Worm (Caenorhabditis elegans) whole organism, early embryonic: ENCODE data around the gene F14D7.12.

Experiments used
- B0310.2 ChIP-seq: sonication (generic microtip); optimal IDR thresholded peaks from 2 replicates; lab custom pipeline; 2016; ENCODE audit warnings: mild to moderate bottlenecking, missing genetic modification characterization, missing compliant biosample characterization
- F13C5.2 ChIP-seq: sonication (generic microtip); optimal IDR thresholded peaks from 2 replicates; lab custom pipeline; 2017; ENCODE audit warnings: mild to moderate bottlenecking, missing genetic modification characterization, inconsistent platforms, missing compliant biosample characterization
- aly-1 ChIP-seq: sonication (generic microtip); optimal IDR thresholded peaks from 2 replicates; lab custom pipeline; 2016; ENCODE audit warnings: missing genetic modification characterization, missing compliant biosample characterization
- ama-1 ChIP-seq: fragments of 150-350 bp; optimal IDR thresholded peaks from 2 replicates; lab custom pipeline; 2014
- ceh-13 ChIP-seq: fragments of 200-800 bp; sonication (Bioruptor generic); optimal IDR thresholded peaks from 2 replicates; lab custom pipeline; 2018; ENCODE audit warnings: mild to moderate bottlenecking, missing genetic modification characterization, missing compliant biosample characterization
- ceh-36 ChIP-seq: sonication (generic microtip); optimal IDR thresholded peaks from 2 replicates; lab custom pipeline; 2016; ENCODE audit warnings: missing genetic modification characterization, inconsistent platforms, missing compliant biosample characterization
- ets-7 ChIP-seq: sonication (generic microtip); optimal IDR thresholded peaks from 2 replicates; lab custom pipeline; 2016; ENCODE audit warnings: missing genotype, missing genetic modification characterization, missing compliant biosample characterization
- flt-1 ChIP-seq: fragments of 200-800 bp; sonication (Bioruptor generic); IDR thresholded peaks from 2 replicates; pipeline ENCODE4 v1.3.6; 2022; ENCODE audit warnings: missing genetic modification characterization, missing compliant biosample characterization
- hmbx-1 ChIP-seq: sonication (generic microtip); optimal IDR thresholded peaks from 2 replicates; lab custom pipeline; 2016; ENCODE audit warnings: mild to moderate bottlenecking, missing genetic modification characterization, missing compliant biosample characterization
- hmg-4 ChIP-seq: fragments of 200-800 bp; sonication (Bioruptor generic); optimal IDR thresholded peaks from 2 replicates; lab custom pipeline; 2018; ENCODE audit warnings: mild to moderate bottlenecking, missing genetic modification characterization, missing compliant biosample characterization
- hnd-1 ChIP-seq: sonication (generic microtip); optimal IDR thresholded peaks from 2 replicates; lab custom pipeline; 2016; ENCODE audit warnings: missing genetic modification characterization, missing compliant biosample characterization
- pes-1 ChIP-seq: fragments of 200-800 bp; sonication (Bioruptor generic); IDR thresholded peaks from 2 replicates; pipeline ENCODE4 v1.3.6; 2022; ENCODE audit warnings: missing genetic modification reagents, missing genetic modification characterization, missing compliant biosample characterization
- scrt-1 ChIP-seq: fragments of 200-800 bp; sonication (Bioruptor generic); IDR thresholded peaks from 2 replicates; pipeline ENCODE4 v1.3.6; 2022; ENCODE audit warnings: missing genetic modification characterization, missing compliant biosample characterization
- sea-1 ChIP-seq: fragments of 200-800 bp; sonication (Bioruptor generic); conservative IDR thresholded peaks from 2 replicates; pipeline ENCODE4 v1.3.6; 2022; ENCODE audit warnings: missing genetic modification characterization, missing compliant biosample characterization
- tbx-11 ChIP-seq: fragments of 200-800 bp; sonication (Bioruptor generic); IDR thresholded peaks from 2 replicates; pipeline ENCODE4 v1.3.6; 2022; ENCODE audit warnings: missing genetic modification characterization, missing compliant biosample characterization
- tbx-37 ChIP-seq: fragments of 200-800 bp; sonication (Bioruptor generic); conservative IDR thresholded peaks from 2 replicates; pipeline ENCODE4 v1.3.6; 2022; ENCODE audit warnings: missing genetic modification reagents, missing genetic modification characterization, missing compliant biosample characterization
- tra-4 ChIP-seq: sonication (generic microtip); optimal IDR thresholded peaks from 2 replicates; lab custom pipeline; 2017; ENCODE audit warnings: missing genetic modification characterization, missing compliant biosample characterization

Gene F14D7.12

DNA sequence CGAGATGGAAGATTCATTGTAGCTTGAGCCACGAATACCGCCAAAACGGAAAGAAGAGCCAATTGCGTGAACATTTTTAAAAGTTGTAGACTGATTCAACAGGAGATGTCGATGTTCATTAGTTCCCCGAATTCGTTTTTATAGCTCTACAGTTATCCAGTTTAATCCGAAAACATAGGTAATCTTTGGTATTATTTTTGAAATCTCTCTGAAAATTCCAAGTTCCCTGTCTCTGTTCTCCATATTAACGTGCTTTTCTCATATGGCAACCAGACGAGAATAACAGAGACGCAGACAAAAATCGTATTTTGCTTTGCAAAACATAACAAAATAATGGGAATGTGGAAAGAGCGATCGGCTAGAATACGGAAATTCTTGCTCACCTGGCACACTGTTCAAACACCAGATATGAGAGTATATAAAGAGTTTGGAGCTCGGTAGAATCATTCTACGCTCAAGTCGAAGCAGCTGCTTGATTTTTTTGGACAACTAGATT is at the start of gene F14D7.12, which contains the start of gene spig-3:
TSS of gene F14D7.12 (plus strand) at position 446 of the 496 bp plus-strand sequence.
TSS of gene spig-3 (minus strand) at position 101 of the 496 bp plus-strand sequence.
- TF ChIP-seq hmg-4 (GFP tag; lab: Kevin White, UChicago) (no peak), tbx-37 (GFP tag; lab: Robert Waterston, UW) (no peak), tbx-11 (GFP tag; lab: Robert Waterston, UW) (no peak), hnd-1 (tag; lab: Kevin White, UChicago) (no peak), B0310.2 (tag; lab: Kevin White, UChicago) (no peak), ama-1 (no peak), ceh-13 (GFP tag; lab: Kevin White, UChicago) (no peak), flt-1 (GFP tag; lab: Robert Waterston, UW) (no peak), ets-7 (tag; lab: Kevin White, UChicago) (no peak), ceh-36 (no peak), aly-1 (tag; lab: Kevin White, UChicago) (no peak), tra-4 (tag; lab: Kevin White, UChicago) (no peak), scrt-1 (GFP tag; lab: Robert Waterston, UW) (no peak), sea-1 (GFP tag; lab: Robert Waterston, UW) (no peak), pes-1 (GFP tag; lab: Robert Waterston, UW) (no peak), F13C5.2 (tag; lab: Kevin White, UChicago) (no peak)

DNA sequence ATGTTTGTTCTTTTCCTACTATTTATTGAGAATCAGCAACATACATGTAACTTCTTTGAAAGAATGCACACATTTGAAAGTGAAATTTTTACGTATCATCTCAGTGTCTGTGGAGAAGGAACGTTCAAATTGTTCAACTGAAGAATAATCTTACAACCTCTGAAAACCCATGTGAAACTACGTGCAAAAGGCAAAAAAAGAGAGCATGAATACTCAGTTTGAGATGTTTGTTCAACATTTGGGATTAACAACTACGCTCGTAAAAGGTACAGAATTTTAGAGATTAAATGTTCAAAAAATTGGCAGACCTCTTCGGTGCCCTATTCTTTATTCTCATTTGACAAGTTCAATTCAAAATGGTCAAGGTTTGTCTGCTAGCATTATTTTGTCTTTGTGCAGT is 47.8 kb upstream of the F14D7.12 start, which contains the start of gene K02E11.5:
TSS of gene K02E11.5 (plus strand) at position 301 of the 400 bp plus-strand sequence.
- no peak for TF ChIP-seq aly-1 (tag; lab: Kevin White, UChicago)
- no peak for TF ChIP-seq tbx-37 (GFP tag; lab: Robert Waterston, UW)
- no peak for TF ChIP-seq ama-1
- TF ChIP-seq flt-1 (GFP tag; lab: Robert Waterston, UW) = no peak
- TF ChIP-seq sea-1 (GFP tag; lab: Robert Waterston, UW) = no peak
- TF ChIP-seq hnd-1 (tag; lab: Kevin White, UChicago) = no peak
- no peak for TF ChIP-seq pes-1 (GFP tag; lab: Robert Waterston, UW)
- TF ChIP-seq ceh-13 (GFP tag; lab: Kevin White, UChicago) = no peak
- no peak for TF ChIP-seq hmbx-1 (tag; lab: Kevin White, UChicago)
- TF ChIP-seq B0310.2 (tag; lab: Kevin White, UChicago) = no peak
- no peak for TF ChIP-seq ets-7 (tag; lab: Kevin White, UChicago)
- no peak for TF ChIP-seq F13C5.2 (tag; lab: Kevin White, UChicago)

DNA sequence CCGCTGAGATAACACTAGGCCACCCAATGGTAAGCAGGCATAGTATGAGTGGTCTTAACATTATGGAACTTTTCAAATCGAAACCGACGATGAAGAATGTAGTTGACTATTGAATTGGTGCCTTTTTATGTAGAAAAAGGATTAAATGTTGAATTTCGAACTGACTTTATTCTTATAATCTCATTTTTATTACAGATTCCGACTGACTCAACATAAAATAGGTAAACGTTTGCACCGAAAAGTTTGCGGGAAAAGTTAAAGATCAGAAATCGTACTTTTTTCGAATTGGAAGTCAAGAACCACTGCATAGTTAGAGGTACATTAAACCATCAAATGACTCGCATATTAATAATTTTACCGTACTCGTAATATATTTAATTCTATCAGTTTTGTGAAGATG is 45.6 kb upstream of the F14D7.12 start, which contains the start of gene K02E11.7:
TSS of gene K02E11.7 (minus strand) at position 101 of the 400 bp plus-strand sequence.
- no peak for TF ChIP-seq tbx-37 (GFP tag; lab: Robert Waterston, UW)
- no peak for TF ChIP-seq pes-1 (GFP tag; lab: Robert Waterston, UW)
- TF ChIP-seq ets-7 (tag; lab: Kevin White, UChicago) = no peak

- TF ChIP-seq F13C5.2 (tag; lab: Kevin White, UChicago) (no peak), flt-1 (GFP tag; lab: Robert Waterston, UW) (no peak), ets-7 (tag; lab: Kevin White, UChicago) (no peak), ceh-36 (no peak), pes-1 (GFP tag; lab: Robert Waterston, UW) (no peak), scrt-1 (GFP tag; lab: Robert Waterston, UW) (no peak), tbx-37 (GFP tag; lab: Robert Waterston, UW) (no peak), ceh-13 (GFP tag; lab: Kevin White, UChicago) (no peak), hmg-4 (GFP tag; lab: Kevin White, UChicago) (no peak), tra-4 (tag; lab: Kevin White, UChicago) (no peak), sea-1 (GFP tag; lab: Robert Waterston, UW) (no peak), aly-1 (tag; lab: Kevin White, UChicago) (no peak), tbx-11 (GFP tag; lab: Robert Waterston, UW) (no peak), hnd-1 (tag; lab: Kevin White, UChicago) (no peak), ama-1 (no peak), hmbx-1 (tag; lab: Kevin White, UChicago) (no peak), B0310.2 (tag; lab: Kevin White, UChicago) (no peak)
Measured at ce11 chrV:14256813-14257212, 43.0 kb upstream of the F14D7.12 start, which contains the start of gene sre-8. Gene sre-8 (plus strand): TSS chrV:14257113.

DNA sequence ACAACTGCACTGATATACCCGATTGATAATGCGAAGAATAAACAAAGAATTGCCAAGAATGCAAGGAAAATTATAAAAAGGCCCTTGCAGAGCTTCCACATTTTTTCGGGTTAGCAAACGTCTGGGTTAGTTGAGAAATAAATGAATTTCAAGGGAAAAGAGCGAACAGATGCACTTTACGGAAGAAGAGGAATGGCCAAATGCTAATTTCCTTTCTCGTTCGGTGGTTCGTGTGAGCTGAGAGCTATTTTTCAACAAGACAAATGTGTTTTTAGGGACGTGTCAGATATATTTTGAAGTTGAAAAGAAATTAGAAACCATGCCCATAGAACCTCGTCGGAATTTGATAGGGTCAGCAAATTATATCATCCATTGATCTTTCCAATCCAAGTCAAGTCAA is 39.0 kb upstream of the F14D7.12 start, which contains the start of gene F40G12.2:
TSS of gene F40G12.2 (minus strand) at position 101 of the 400 bp plus-strand sequence.
- TF ChIP-seq hmbx-1 (tag; lab: Kevin White, UChicago) (no peak), ama-1 (no peak), B0310.2 (tag; lab: Kevin White, UChicago) (no peak), tbx-37 (GFP tag; lab: Robert Waterston, UW) (no peak), scrt-1 (GFP tag; lab: Robert Waterston, UW) (no peak), ceh-36 (no peak), hnd-1 (tag; lab: Kevin White, UChicago) (no peak), F13C5.2 (tag; lab: Kevin White, UChicago) (no peak), aly-1 (tag; lab: Kevin White, UChicago) (no peak)

- TF ChIP-seq B0310.2 (tag; lab: Kevin White, UChicago) = no peak
- TF ChIP-seq tbx-37 (GFP tag; lab: Robert Waterston, UW) = no peak
- TF ChIP-seq ama-1 = no peak
- TF ChIP-seq scrt-1 (GFP tag; lab: Robert Waterston, UW) = no peak
- no peak for TF ChIP-seq aly-1 (tag; lab: Kevin White, UChicago)
- no peak for TF ChIP-seq ceh-36
- TF ChIP-seq ceh-13 (GFP tag; lab: Kevin White, UChicago) = no peak
- no peak for TF ChIP-seq sea-1 (GFP tag; lab: Robert Waterston, UW)
- no peak for TF ChIP-seq tra-4 (tag; lab: Kevin White, UChicago)
- TF ChIP-seq pes-1 (GFP tag; lab: Robert Waterston, UW) = no peak
- no peak for TF ChIP-seq tbx-11 (GFP tag; lab: Robert Waterston, UW)
- TF ChIP-seq hmg-4 (GFP tag; lab: Kevin White, UChicago) = no peak
- no peak for TF ChIP-seq flt-1 (GFP tag; lab: Robert Waterston, UW)
Measured at ce11 chrV:14267326-14267942, 32.4 kb upstream of the F14D7.12 start.
